Worm (Caenorhabditis elegans) whole organism, L4/young adult: ENCODE measurements around the gene clec-31.

Experiments
- W03F9.2 ChIP-seq: fragments of 150-350 bp; optimal IDR thresholded peaks from 2 replicates; lab custom pipeline; 2014; ENCODE audit warnings: missing biosample characterization, missing genetic modification characterization
- dao-5 ChIP-seq: sonication (generic microtip); optimal IDR thresholded peaks from 2 replicates; lab custom pipeline; 2016; ENCODE audit warnings: missing genotype, missing genetic modification characterization, moderate library complexity, missing compliant biosample characterization
- him-1 ChIP-seq: sonication (generic microtip); optimal IDR thresholded peaks from 2 replicates; lab custom pipeline; 2016; ENCODE audit warnings: missing genotype, missing genetic modification reagents, missing genetic modification characterization, missing compliant biosample characterization

clec-31 gene

DNA sequence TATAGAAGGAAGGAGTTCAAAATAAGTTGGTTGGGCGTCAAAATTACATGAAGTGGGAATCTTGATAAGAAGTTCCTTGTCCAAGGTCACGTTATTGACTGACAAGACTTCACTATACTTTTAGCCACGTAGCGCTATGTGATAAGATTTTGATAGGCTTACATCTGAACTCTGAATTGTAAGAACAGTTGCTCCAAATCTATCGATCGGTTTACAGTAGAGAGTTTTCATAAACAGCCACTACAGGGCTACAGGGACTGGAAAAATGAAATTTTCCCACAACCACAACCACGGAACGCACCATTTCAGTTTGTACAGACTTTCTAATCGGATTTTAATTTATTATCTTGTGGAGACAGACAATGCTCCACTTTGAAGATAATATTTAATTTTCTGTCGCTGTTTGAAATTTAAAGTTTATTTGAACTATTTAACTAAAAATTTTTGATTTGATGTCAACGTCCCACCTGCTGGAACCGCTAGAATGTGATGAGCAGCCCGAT lies at the start of gene clec-31, which contains the start of gene clec-22:
Gene clec-31 (minus strand): TSS at position 101 of the 503 bp plus-strand sequence.
Gene clec-22 (plus strand): TSS at position 453 of the 503 bp plus-strand sequence.
- no peak for TF ChIP-seq W03F9.2 (tag; lab: Kevin White, UChicago)
- no peak for TF ChIP-seq dao-5 (tag; lab: Kevin White, UChicago)
- no peak for TF ChIP-seq him-1

DNA sequence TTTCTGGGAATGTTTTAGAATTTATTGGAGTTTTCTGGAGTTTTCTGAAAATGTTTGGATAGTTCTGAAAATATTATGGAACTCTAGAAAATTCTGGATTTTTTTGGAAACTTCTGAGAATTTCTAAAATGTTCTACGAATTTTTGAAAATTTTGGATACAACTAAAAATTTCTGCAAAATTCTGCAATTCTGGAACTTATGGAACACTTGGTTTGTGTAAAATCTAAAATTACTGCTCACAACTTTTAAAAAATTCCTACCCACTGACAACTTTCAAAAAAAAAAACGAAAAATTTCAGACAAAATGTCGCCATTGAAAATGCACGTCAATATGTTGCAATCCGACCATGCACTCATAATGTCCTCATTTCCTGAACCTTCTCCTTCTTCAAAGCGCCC lies 46.7 kb upstream of the clec-31 start, which contains the start of gene nhr-262:
Gene nhr-262 (plus strand): TSS at position 301 of the 400 bp plus-strand sequence.
- TF ChIP-seq him-1: no peak
- no peak for TF ChIP-seq dao-5 (tag; lab: Kevin White, UChicago)
- no peak for TF ChIP-seq W03F9.2 (tag; lab: Kevin White, UChicago)

DNA sequence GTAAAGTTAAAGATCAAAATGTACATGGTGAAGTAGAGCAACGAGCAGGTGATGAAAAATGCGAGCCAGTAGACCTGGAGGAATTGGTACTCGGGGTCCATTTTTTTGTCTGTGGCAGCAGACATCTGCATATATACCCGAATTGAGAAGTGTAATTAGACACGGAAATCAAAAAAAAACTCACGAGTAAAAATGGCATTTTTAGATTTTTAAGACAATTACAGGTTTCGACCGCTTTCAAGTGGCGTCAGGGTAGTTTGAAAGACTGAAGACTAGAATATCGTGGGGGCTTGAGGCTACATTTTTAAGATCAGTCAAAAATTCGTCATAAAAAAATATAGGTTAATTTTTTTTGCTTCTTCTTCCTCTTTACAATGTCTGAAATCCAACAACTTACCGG lies 44.8 kb upstream of the clec-31 start, which contains the start of gene srd-68:
Gene srd-68 (minus strand): TSS at position 101 of the 400 bp plus-strand sequence.
- TF ChIP-seq W03F9.2 (tag; lab: Kevin White, UChicago) (no peak), dao-5 (tag; lab: Kevin White, UChicago) (no peak), him-1 (no peak)

DNA sequence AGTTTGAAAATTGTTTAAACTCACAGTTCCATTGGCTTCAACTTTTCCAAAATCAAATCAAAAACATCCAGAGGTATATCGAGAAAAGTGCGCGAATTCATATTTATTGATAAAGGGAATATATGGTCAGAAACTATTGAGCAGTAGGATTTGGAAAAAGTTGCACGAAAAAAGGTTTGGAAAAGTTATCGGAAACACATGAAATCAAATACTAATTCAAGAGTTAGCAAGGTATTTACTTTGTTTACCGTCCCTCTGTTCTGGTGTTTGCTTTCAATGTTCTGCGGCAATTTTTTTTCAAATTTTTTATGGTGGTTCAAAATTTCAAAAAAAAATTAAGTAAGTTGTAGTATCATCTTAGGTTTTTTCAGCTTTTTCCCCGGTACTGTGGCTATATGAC lies 41.5 kb upstream of the clec-31 start, which contains the start of gene fbxa-45:
Gene fbxa-45 (minus strand): TSS at position 101 of the 400 bp plus-strand sequence.
- TF ChIP-seq dao-5 (tag; lab: Kevin White, UChicago) (no peak), him-1 (no peak), W03F9.2 (tag; lab: Kevin White, UChicago) (no peak)

DNA sequence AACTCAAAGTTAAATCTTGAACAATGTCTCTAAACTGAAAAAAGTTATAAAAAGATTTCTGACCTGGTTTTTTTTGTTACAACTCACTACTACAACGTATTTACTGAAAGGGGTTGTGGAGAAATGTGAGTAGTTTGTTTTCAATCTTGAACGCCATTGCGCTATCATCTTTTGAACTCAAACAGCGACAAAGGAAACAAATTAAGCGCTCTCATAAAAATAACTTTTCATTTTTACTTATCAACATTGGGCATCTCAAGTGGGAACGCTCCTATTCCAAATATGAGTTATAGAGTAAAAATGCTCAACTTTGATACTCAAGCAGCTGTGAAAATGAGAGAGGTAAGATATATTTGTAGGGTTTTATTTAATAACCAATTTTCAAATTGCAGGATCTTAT lies 35.6 kb upstream of the clec-31 start, which contains the start of gene F09C6.15:
Gene F09C6.15 (plus strand): TSS at position 301 of the 400 bp plus-strand sequence.
- TF ChIP-seq dao-5 (tag; lab: Kevin White, UChicago) (no peak), W03F9.2 (tag; lab: Kevin White, UChicago) (no peak), him-1 (no peak)

ce11 chrV:16888788-16889325 lies 31.0 kb upstream of the clec-31 start, which contains the start of the genes ifas-2 and fbxa-44:
Gene ifas-2 (minus strand): TSS chrV:16888888.
Gene fbxa-44 (plus strand): TSS chrV:16889275.
- TF ChIP-seq him-1: no peak
- no peak for TF ChIP-seq dao-5 (tag; lab: Kevin White, UChicago)
- no peak for TF ChIP-seq W03F9.2 (tag; lab: Kevin White, UChicago)

- no peak for TF ChIP-seq dao-5 (tag; lab: Kevin White, UChicago)
- TF ChIP-seq W03F9.2 (tag; lab: Kevin White, UChicago): no peak
- TF ChIP-seq him-1: no peak
These were observed 26.9 kb upstream of the clec-31 start, which contains the start of gene F09C6.13 for ce11 chrV:16884744-16885143. Gene F09C6.13 (plus strand): TSS chrV:16885044.

DNA sequence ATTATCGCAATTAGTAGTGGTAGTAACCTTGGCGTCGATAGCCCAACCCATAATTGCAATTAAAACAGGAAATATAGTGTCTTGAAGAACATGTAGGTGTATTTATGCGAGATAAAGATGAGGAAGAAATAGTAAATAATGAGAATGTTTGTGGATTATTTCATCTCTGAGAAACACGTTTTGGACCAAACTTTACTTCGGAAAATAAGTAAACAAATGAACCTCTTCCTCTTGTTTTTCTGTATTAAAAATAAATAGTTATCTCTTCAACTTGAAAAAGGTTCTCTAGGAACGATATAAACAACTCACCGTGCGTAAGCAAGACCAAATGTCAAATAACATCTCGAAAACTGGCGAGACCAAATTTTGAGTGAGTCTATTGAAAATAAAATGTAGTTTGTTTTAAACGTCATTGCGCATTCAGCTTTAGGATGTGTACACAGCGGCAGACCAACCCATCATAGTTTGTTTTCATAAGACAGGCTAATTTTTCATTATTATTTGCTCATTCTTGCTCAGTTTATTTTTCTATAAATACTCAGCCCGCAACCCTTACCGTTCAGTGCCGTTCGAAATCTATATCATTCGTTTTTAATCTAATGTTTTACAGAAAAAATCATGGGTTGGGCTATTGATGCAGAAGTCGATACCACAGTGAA lies 24.5 kb upstream of the clec-31 start, which contains the start of the genes F09C6.11 and F09C6.12:
Gene F09C6.11 (minus strand): TSS at position 51 of the 659 bp plus-strand sequence.
Gene F09C6.12 (plus strand): TSS at position 609 of the 659 bp plus-strand sequence.
- TF ChIP-seq dao-5 (tag; lab: Kevin White, UChicago) (no peak), W03F9.2 (tag; lab: Kevin White, UChicago) (no peak), him-1 (no peak)

- no peak for TF ChIP-seq W03F9.2 (tag; lab: Kevin White, UChicago)
- TF ChIP-seq him-1: no peak
- TF ChIP-seq dao-5 (tag; lab: Kevin White, UChicago): no peak
These were observed 22.8 kb upstream of the clec-31 start, which contains the start of gene F09C6.14 for ce11 chrV:16880679-16881078. Gene F09C6.14 (plus strand): TSS chrV:16880979.

DNA sequence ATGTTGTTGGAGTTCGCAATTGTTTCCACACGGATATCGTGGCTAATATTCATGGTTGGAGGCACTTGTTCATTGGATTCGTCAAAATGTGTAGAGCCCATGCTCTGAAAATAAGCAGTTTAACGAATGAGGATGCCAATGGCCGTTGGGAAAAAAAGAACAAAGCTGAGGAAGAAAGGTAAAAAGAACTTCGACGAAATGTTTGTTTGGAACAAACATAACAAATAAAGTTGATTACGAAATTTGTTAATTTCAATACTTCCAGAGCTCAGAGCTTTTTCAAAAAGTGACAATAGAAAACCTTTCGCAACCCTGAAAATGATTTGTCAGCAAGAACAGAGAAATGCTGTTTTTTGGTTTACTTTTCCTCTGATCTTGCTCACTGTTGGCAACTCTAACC lies 22.2 kb upstream of the clec-31 start, which contains the start of gene F09C6.3:
Gene F09C6.3 (minus strand): TSS at position 101 of the 400 bp plus-strand sequence.
- no peak for TF ChIP-seq him-1
- no peak for TF ChIP-seq dao-5 (tag; lab: Kevin White, UChicago)
- TF ChIP-seq W03F9.2 (tag; lab: Kevin White, UChicago): no peak

DNA sequence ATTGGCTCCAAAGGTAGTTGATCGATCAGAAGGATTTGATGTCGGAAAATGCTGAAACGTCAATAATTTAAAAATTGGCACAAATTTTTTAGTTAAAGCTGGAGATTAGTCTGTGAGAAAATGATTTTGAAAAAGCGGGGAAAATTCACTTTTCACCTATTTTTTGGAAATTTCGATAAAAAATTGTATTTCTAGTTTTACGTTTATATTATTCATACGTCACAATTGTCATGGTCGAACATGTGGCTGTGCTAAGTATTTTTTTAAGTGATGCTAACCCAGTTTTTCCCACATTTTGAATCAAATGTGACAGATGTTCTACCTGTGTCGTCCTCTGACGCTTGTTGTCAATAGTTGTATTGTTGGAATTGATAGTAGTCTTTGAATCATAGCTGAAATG lies 21.7 kb upstream of the clec-31 start:
- TF ChIP-seq dao-5 (tag; lab: Kevin White, UChicago): no peak
- TF ChIP-seq him-1: no peak
- no peak for TF ChIP-seq W03F9.2 (tag; lab: Kevin White, UChicago)

DNA sequence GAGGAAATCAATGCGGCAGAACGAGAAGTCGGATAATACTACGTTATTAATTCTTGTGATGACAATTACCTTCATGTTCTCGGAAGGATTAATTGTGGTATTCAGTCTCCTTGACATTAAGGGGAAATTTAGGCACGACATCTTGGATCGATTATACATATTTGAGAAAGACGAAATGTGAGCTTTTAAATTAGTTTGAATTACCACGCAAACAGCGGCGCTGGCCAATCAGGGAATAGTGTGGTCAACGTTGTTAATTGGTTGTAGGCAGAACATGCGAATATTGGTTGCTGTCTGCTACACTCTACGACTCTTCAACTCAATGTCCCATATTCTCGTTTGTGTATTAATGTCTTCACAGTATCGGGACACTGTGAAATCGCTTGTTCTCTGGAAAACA lies 17.1 kb upstream of the clec-31 start, which contains the start of gene F49A5.10:
Gene F49A5.10 (plus strand): TSS at position 301 of the 400 bp plus-strand sequence.
- TF ChIP-seq dao-5 (tag; lab: Kevin White, UChicago) (no peak), him-1 (no peak), W03F9.2 (tag; lab: Kevin White, UChicago) (no peak)

DNA sequence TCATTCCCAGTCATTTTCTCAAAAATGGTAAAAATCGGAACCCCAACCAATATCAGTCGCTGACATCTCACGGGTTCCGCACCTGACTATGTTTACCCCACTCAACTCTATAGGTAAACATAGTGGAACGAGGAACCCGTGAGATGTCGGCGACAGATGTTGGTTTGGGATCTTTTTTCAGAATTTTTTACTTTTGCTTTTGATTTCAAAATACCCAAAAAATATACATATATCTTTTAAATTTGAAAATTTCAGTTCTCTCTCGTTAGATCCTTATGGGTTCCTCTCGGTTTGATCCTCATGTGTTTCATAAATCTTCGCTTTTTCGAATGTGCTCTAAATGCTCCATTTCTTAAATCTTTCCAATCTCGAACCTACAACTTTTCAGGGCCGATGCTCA lies 15.8 kb upstream of the clec-31 start, which contains the start of gene srw-23:
Gene srw-23 (plus strand): TSS at position 301 of the 400 bp plus-strand sequence.
- TF ChIP-seq dao-5 (tag; lab: Kevin White, UChicago): no peak
- no peak for TF ChIP-seq him-1
- no peak for TF ChIP-seq W03F9.2 (tag; lab: Kevin White, UChicago)
